Fruit fly (Drosophila melanogaster) whole organism, embryonic: ENCODE data around the gene ENGase.

ENCODE experiments used
- Bteb2 ChIP-seq: fragments of 200-800 bp; sonication (Bioruptor generic); optimal IDR thresholded peaks from 2 replicates; lab custom pipeline; 2016; ENCODE audit warnings: missing biosample characterization, missing genetic modification characterization
- CG10209 ChIP-seq: fragments of 200-800 bp; sonication (Bioruptor generic); optimal IDR thresholded peaks from 3 replicates; lab custom pipeline; 2017; ENCODE audit warnings: missing biosample characterization, mild to moderate bottlenecking, missing genetic modification characterization, missing genetic modification reagents
- CG10321 ChIP-seq: fragments of 200-800 bp; sonication (Bioruptor generic); IDR thresholded peaks from 2 replicates; pipeline ENCODE4 v1.3.6; 2022; ENCODE audit warnings: missing biosample characterization, missing genetic modification characterization
- CG10979 ChIP-seq: fragments of 200-800 bp; sonication (Bioruptor generic); optimal IDR thresholded peaks from 2 replicates; lab custom pipeline; 2018; ENCODE audit warnings: missing biosample characterization, mild to moderate bottlenecking, missing genetic modification characterization, moderate library complexity
- CG11696 ChIP-seq: fragments of 200-800 bp; sonication (Bioruptor generic); IDR thresholded peaks from 2 replicates; pipeline ENCODE4 v1.3.6; 2022; ENCODE audit warnings: missing biosample characterization, missing genetic modification characterization
- CG11723 ChIP-seq: fragments of 200-800 bp; sonication (Bioruptor generic); optimal IDR thresholded peaks from 2 replicates; lab custom pipeline; 2017; ENCODE audit warnings: missing biosample characterization, mild to moderate bottlenecking, missing genetic modification characterization
- CG13123 ChIP-seq: fragments of 200-800 bp; sonication (Bioruptor generic); optimal IDR thresholded peaks from 2 replicates; lab custom pipeline; 2016; ENCODE audit warnings: missing biosample characterization, missing genetic modification characterization
- CG13894 ChIP-seq: fragments of 200-800 bp; sonication (Bioruptor generic); optimal IDR thresholded peaks from 3 replicates; lab custom pipeline; 2018; ENCODE audit warnings: missing biosample characterization, mild to moderate bottlenecking, missing genetic modification characterization, moderate library complexity
- CG14441 ChIP-seq: fragments of 200-800 bp; sonication (Bioruptor generic); IDR thresholded peaks from 2 replicates; pipeline ENCODE4 v1.3.6; 2022; ENCODE audit warnings: missing biosample characterization, missing genetic modification characterization
- CG14965 ChIP-seq: fragments of 200-800 bp; sonication (Bioruptor generic); optimal IDR thresholded peaks from 2 replicates; lab custom pipeline; 2016; ENCODE audit warnings: missing biosample characterization, missing genetic modification characterization, borderline replicate concordance
- CG15011 ChIP-seq: fragments of 200-800 bp; sonication (Bioruptor generic); optimal IDR thresholded peaks from 3 replicates; lab custom pipeline; 2018; ENCODE audit warnings: missing biosample characterization, mild to moderate bottlenecking, missing genetic modification characterization
- CG17186 ChIP-seq: fragments of 200-800 bp; sonication (Bioruptor generic); optimal IDR thresholded peaks from 3 replicates; lab custom pipeline; 2017; ENCODE audit warnings: missing biosample characterization, missing genetic modification reagents, missing genetic modification characterization
- CG17612 ChIP-seq: fragments of 200-800 bp; sonication (Bioruptor generic); IDR thresholded peaks from 2 replicates; pipeline ENCODE4 v1.3.6; 2022; ENCODE audit warnings: missing biosample characterization, missing genetic modification characterization
- CG1832 ChIP-seq: fragments of 200-800 bp; sonication (Bioruptor generic); optimal IDR thresholded peaks from 2 replicates; lab custom pipeline; 2017; ENCODE audit warnings: missing biosample characterization, mild to moderate bottlenecking, missing genetic modification characterization, inconsistent platforms
- CG18764 ChIP-seq: fragments of 200-800 bp; sonication (Bioruptor generic); optimal IDR thresholded peaks from 3 replicates; lab custom pipeline; 2016; ENCODE audit warnings: missing biosample characterization, missing genetic modification characterization
- CG30403 ChIP-seq: fragments of 200-800 bp; sonication (Bioruptor generic); optimal IDR thresholded peaks from 3 replicates; lab custom pipeline; 2016; ENCODE audit warnings: missing biosample characterization, missing genetic modification characterization
- CG3726 ChIP-seq: fragments of 200-800 bp; sonication (Bioruptor generic); IDR thresholded peaks from 3 replicates; pipeline ENCODE4, ENCODE4 v1.3.6; 2022; ENCODE audit warnings: missing biosample characterization, missing genetic modification characterization
- CG6254 ChIP-seq: fragments of 200-800 bp; sonication (Bioruptor generic); optimal IDR thresholded peaks from 3 replicates; lab custom pipeline; 2017; ENCODE audit warnings: mild to moderate bottlenecking, missing biosample characterization, missing genetic modification reagents, missing genetic modification characterization
- CG7357 ChIP-seq: fragments of 200-800 bp; sonication (Bioruptor generic); IDR thresholded peaks from 3 replicates; pipeline ENCODE4 v1.3.6; 2022; ENCODE audit warnings: missing biosample characterization, missing genetic modification characterization
- CG8089 ChIP-seq: fragments of 200-800 bp; sonication (Bioruptor generic); optimal IDR thresholded peaks from 3 replicates; lab custom pipeline; 2016; ENCODE audit warnings: missing biosample characterization, missing genetic modification characterization
- Deaf1 ChIP-seq: fragments of 200-800 bp; optimal IDR thresholded peaks from 3 replicates; lab custom pipeline; 2019; ENCODE audit warnings: missing biosample characterization, mild to moderate bottlenecking, missing genetic modification characterization, moderate library complexity
- Dip3 ChIP-seq: fragments of 200-800 bp; sonication (Bioruptor generic); optimal IDR thresholded peaks from 3 replicates; lab custom pipeline; 2016; ENCODE audit warnings: missing biosample characterization, missing genetic modification characterization
- Elba2 ChIP-seq: fragments of 200-800 bp; sonication (Bioruptor generic); optimal IDR thresholded peaks from 3 replicates; lab custom pipeline; 2016; ENCODE audit warnings: missing biosample characterization, missing genetic modification characterization
- HLHmδ ChIP-seq: fragments of 200-800 bp; sonication (Bioruptor generic); optimal IDR thresholded peaks from 2 replicates; lab custom pipeline; 2018; ENCODE audit warnings: missing biosample characterization, mild to moderate bottlenecking, missing genetic modification characterization, moderate library complexity
- Hmr ChIP-seq: fragments of 200-800 bp; sonication (Bioruptor generic); optimal IDR thresholded peaks from 3 replicates; lab custom pipeline; 2017; ENCODE audit warnings: mild to moderate bottlenecking, missing biosample characterization, missing genetic modification reagents, missing genetic modification characterization
- Hr3 ChIP-seq: fragments of 200-800 bp; sonication (Bioruptor generic); optimal IDR thresholded peaks from 3 replicates; lab custom pipeline; 2016; ENCODE audit warnings: missing biosample characterization, missing genetic modification characterization
- MBD-R2 ChIP-seq: fragments of 200-800 bp; sonication (Bioruptor generic); IDR thresholded peaks from 2 replicates; pipeline ENCODE4 v1.3.6; 2022; ENCODE audit warnings: missing biosample characterization, missing genetic modification characterization
- MESR4 ChIP-seq: fragments of 200-800 bp; sonication (Bioruptor generic); optimal IDR thresholded peaks from 2 replicates; lab custom pipeline; 2018; ENCODE audit warnings: missing biosample characterization, mild to moderate bottlenecking, missing genetic modification characterization, moderate library complexity
- Nf-YB ChIP-seq: fragments of 200-800 bp; sonication (Bioruptor generic); optimal IDR thresholded peaks from 3 replicates; lab custom pipeline; 2019; ENCODE audit warnings: missing biosample characterization, mild to moderate bottlenecking, missing genetic modification characterization, moderate library complexity
- Vsx1 ChIP-seq: fragments of 200-800 bp; sonication (Bioruptor generic); optimal IDR thresholded peaks from 2 replicates; lab custom pipeline; 2017; ENCODE audit warnings: missing biosample characterization, mild to moderate bottlenecking, missing genetic modification characterization, missing genetic modification reagents
- Xrp1 ChIP-seq: fragments of 200-800 bp; sonication (Bioruptor generic); IDR thresholded peaks from 2 replicates; pipeline ENCODE4 v1.3.6; 2022; ENCODE audit warnings: missing biosample characterization, missing genetic modification characterization
- abd-A ChIP-seq: fragments of 200-800 bp; sonication (Bioruptor generic); optimal IDR thresholded peaks from 3 replicates; lab custom pipeline; 2019; ENCODE audit warnings: missing biosample characterization, mild to moderate bottlenecking, missing genetic modification characterization, moderate library complexity
- bcd ChIP-seq: fragments of 200-800 bp; sonication (Bioruptor generic); optimal IDR thresholded peaks from 2 replicates; lab custom pipeline; 2017; ENCODE audit warnings: missing biosample characterization, mild to moderate bottlenecking, missing genetic modification characterization
- bsh ChIP-seq, 2 experiments: fragments of 200-800 bp; sonication (Bioruptor generic); optimal IDR thresholded peaks; 2 replicates each; lab custom pipeline; 2017 to 2018; ENCODE audit warnings: mild to moderate bottlenecking in 2 of 2, missing biosample characterization in 2 of 2, missing genetic modification characterization in 2 of 2, moderate library complexity in 1 of 2
- chn ChIP-seq: fragments of 200-800 bp; sonication (Bioruptor generic); optimal IDR thresholded peaks from 2 replicates; lab custom pipeline; 2016; ENCODE audit warnings: missing biosample characterization, missing genetic modification characterization
- dysf ChIP-seq: fragments of 200-800 bp; sonication (Bioruptor generic); IDR thresholded peaks from 3 replicates; pipeline ENCODE4 v1.3.6; 2022; ENCODE audit warnings: missing biosample characterization, missing genetic modification characterization
- emc ChIP-seq: fragments of 200-800 bp; sonication (Bioruptor generic); optimal IDR thresholded peaks from 2 replicates; lab custom pipeline; 2016; ENCODE audit warnings: missing biosample characterization, missing genetic modification characterization
- esg ChIP-seq: fragments of 200-800 bp; sonication (Bioruptor generic); conservative IDR thresholded peaks from 2 replicates; pipeline ENCODE4 v1.3.6; 2022; ENCODE audit warnings: missing biosample characterization, missing genetic modification characterization
- ewg ChIP-seq: fragments of 200-800 bp; sonication (Bioruptor generic); optimal IDR thresholded peaks from 3 replicates; lab custom pipeline; 2017; ENCODE audit warnings: mild to moderate bottlenecking, missing biosample characterization, missing genetic modification reagents, missing genetic modification characterization
- gcm ChIP-seq: fragments of 200-800 bp; sonication (Bioruptor generic); optimal IDR thresholded peaks from 2 replicates; lab custom pipeline; 2019; ENCODE audit warnings: missing biosample characterization, mild to moderate bottlenecking, missing genetic modification characterization, moderate library complexity
- gcm2 ChIP-seq: fragments of 200-800 bp; sonication (Bioruptor generic); optimal IDR thresholded peaks from 2 replicates; lab custom pipeline; 2016; ENCODE audit warnings: missing biosample characterization, missing genetic modification characterization
- jing ChIP-seq: fragments of 200-800 bp; sonication (Bioruptor generic); optimal IDR thresholded peaks from 2 replicates; lab custom pipeline; 2018; ENCODE audit warnings: missing biosample characterization, mild to moderate bottlenecking, missing genetic modification characterization
- nerfin-2 ChIP-seq: fragments of 200-800 bp; sonication (Bioruptor generic); IDR thresholded peaks from 2 replicates; pipeline ENCODE4 v1.3.6; 2022; ENCODE audit warnings: missing biosample characterization, missing genetic modification characterization; ENCODE audit not compliant: partially characterized antibody
- nmo ChIP-seq: fragments of 200-800 bp; sonication (Bioruptor generic); optimal IDR thresholded peaks from 2 replicates; lab custom pipeline; 2018; ENCODE audit warnings: missing biosample characterization, mild to moderate bottlenecking, missing genetic modification characterization, moderate library complexity
- row ChIP-seq: fragments of 200-800 bp; sonication (Bioruptor generic); IDR thresholded peaks from 3 replicates; pipeline ENCODE4 v1.3.6; 2022; ENCODE audit warnings: missing biosample characterization, missing genetic modification characterization
- slp2 ChIP-seq: fragments of 200-800 bp; sonication (Bioruptor generic); optimal IDR thresholded peaks from 2 replicates; lab custom pipeline; 2016; ENCODE audit warnings: missing biosample characterization, missing genetic modification characterization
- sqz ChIP-seq: fragments of 200-800 bp; sonication (Bioruptor generic); optimal IDR thresholded peaks from 3 replicates; lab custom pipeline; 2018; ENCODE audit warnings: missing biosample characterization, mild to moderate bottlenecking, missing genetic modification characterization
- ssp ChIP-seq: fragments of 200-800 bp; sonication (Bioruptor generic); IDR thresholded peaks from 2 replicates; pipeline ENCODE4 v1.3.6; 2022; ENCODE audit warnings: missing biosample characterization, missing genetic modification characterization
- tap ChIP-seq: fragments of 200-800 bp; optimal IDR thresholded peaks from 3 replicates; lab custom pipeline; 2019; ENCODE audit warnings: missing biosample characterization, mild to moderate bottlenecking, missing genetic modification characterization, moderate library complexity
- tio ChIP-seq: fragments of 200-800 bp; sonication (Bioruptor generic); optimal IDR thresholded peaks from 2 replicates; lab custom pipeline; 2017; ENCODE audit warnings: missing biosample characterization, missing genetic modification characterization, inconsistent platforms
- tx ChIP-seq: fragments of 200-800 bp; sonication (Bioruptor generic); optimal IDR thresholded peaks from 2 replicates; lab custom pipeline; 2016; ENCODE audit warnings: missing biosample characterization, missing genetic modification characterization

ENGase gene

dm6 chrX:17379430-17379829 lies 44.0 kb upstream of the ENGase start (continued):
- TF ChIP-seq CG17186, result no peak
- TF ChIP-seq CG10979, result peak; percentile 28
- TF ChIP-seq row, result 0 out of 3 replicates have a peak, but pooled peaks have one; percentile 30
- TF ChIP-seq CG13894, result no peak
- no peak for TF ChIP-seq tio
- no peak for TF ChIP-seq CG7357 (GFP tag; lab: Robert Waterston, UW)
- no peak for TF ChIP-seq nmo (GFP tag; lab: Kevin White, UChicago)
- TF ChIP-seq Hmr (GFP tag; lab: Kevin White, UChicago), result no peak
- TF ChIP-seq Dip3 (GFP tag; lab: Kevin White, UChicago), result no peak

dm6 chrX:17382995-17383394 lies 40.4 kb upstream of the ENGase start:
- no peak for TF ChIP-seq Deaf1
- no peak for TF ChIP-seq CG11696 (GFP tag; lab: Robert Waterston, UW)
- no peak for TF ChIP-seq HLHmδ (GFP tag; lab: Kevin White, UChicago)
- TF ChIP-seq abd-A, result peak; percentile 2
- TF ChIP-seq Hr3 (GFP tag; lab: Kevin White, UChicago), result no peak
- no peak for TF ChIP-seq CG13123 (GFP tag; lab: Kevin White, UChicago)
- no peak for TF ChIP-seq gcm (GFP tag; lab: Kevin White, UChicago)
- TF ChIP-seq Nf-YB, result peak; percentile 59
- TF ChIP-seq ssp (GFP tag; lab: Robert Waterston, UW), result no peak
- TF ChIP-seq CG10321 (GFP tag; lab: Robert Waterston, UW), result peak; percentile 87
- no peak for TF ChIP-seq CG14965 (GFP tag; lab: Kevin White, UChicago)
- TF ChIP-seq bcd (GFP tag; lab: Kevin White, UChicago), result no peak
- TF ChIP-seq ewg, result peak; percentile 43
- no peak for TF ChIP-seq CG10209 (GFP tag; lab: Kevin White, UChicago)
- TF ChIP-seq gcm2 (GFP tag; lab: Kevin White, UChicago), result no peak
- TF ChIP-seq chn (GFP tag; lab: Kevin White, UChicago), result no peak
- peak; percentile 41 for TF ChIP-seq sqz (GFP tag; lab: Kevin White, UChicago)
- no peak for TF ChIP-seq CG14441 (GFP tag; lab: Robert Waterston, UW)
- no peak for TF ChIP-seq Elba2 (GFP tag; lab: Kevin White, UChicago)
- TF ChIP-seq Xrp1 (GFP tag; lab: Robert Waterston, UW), result no peak
- no peak for TF ChIP-seq CG17612 (GFP tag; lab: Robert Waterston, UW)
- TF ChIP-seq bsh (GFP tag; optimal IDR thresholded peaks at IDR 0.05; lab: Kevin White, UChicago), result no peak
- no peak for TF ChIP-seq CG6254 (GFP tag; lab: Kevin White, UChicago)
- TF ChIP-seq tap (tag; lab: Kevin White, UChicago), result no peak
- no peak for TF ChIP-seq nerfin-2
- TF ChIP-seq dysf (GFP tag; lab: Robert Waterston, UW), result no peak
- no peak for TF ChIP-seq CG8089 (GFP tag; lab: Kevin White, UChicago)
- no peak for TF ChIP-seq CG18764
- no peak for TF ChIP-seq Vsx1 (GFP tag; lab: Kevin White, UChicago)
- TF ChIP-seq MESR4, result no peak
- no peak for TF ChIP-seq CG11723 (GFP tag; lab: Kevin White, UChicago)
- TF ChIP-seq CG15011 (GFP tag; lab: Kevin White, UChicago), result no peak
- no peak for TF ChIP-seq MBD-R2
- no peak for TF ChIP-seq CG30403 (GFP tag; lab: Kevin White, UChicago)
- TF ChIP-seq emc (GFP tag; lab: Kevin White, UChicago), result no peak
- no peak for TF ChIP-seq esg
- no peak for TF ChIP-seq tx (GFP tag; lab: Kevin White, UChicago)
- TF ChIP-seq CG1832 (GFP tag; lab: Kevin White, UChicago), result peak; percentile 46
- no peak for TF ChIP-seq slp2 (GFP tag; lab: Kevin White, UChicago)
- TF ChIP-seq Bteb2 (GFP tag; lab: Kevin White, UChicago), result no peak
- TF ChIP-seq CG3726 (GFP tag; lab: Robert Waterston, UW), result no peak
- no peak for TF ChIP-seq jing
